Fruit fly (Drosophila melanogaster) whole organism, embryonic: ENCODE measurements around the gene RPA1.

Source experiments
- Antp ChIP-seq: fragments of 200-800 bp; sonication (Bioruptor generic); optimal IDR thresholded peaks from 3 replicates; lab custom pipeline; 2016; ENCODE audit warnings: missing biosample characterization, missing genetic modification characterization
- CG10321 ChIP-seq: fragments of 200-800 bp; sonication (Bioruptor generic); IDR thresholded peaks from 2 replicates; pipeline ENCODE4 v1.3.6; 2022; ENCODE audit warnings: missing biosample characterization, missing genetic modification characterization
- CG11093 ChIP-seq: fragments of 200-800 bp; sonication (Bioruptor generic); IDR thresholded peaks from 3 replicates; pipeline ENCODE4 v1.3.6; 2022; ENCODE audit warnings: missing biosample characterization, missing genetic modification characterization
- CG13123 ChIP-seq: fragments of 200-800 bp; sonication (Bioruptor generic); optimal IDR thresholded peaks from 2 replicates; lab custom pipeline; 2016; ENCODE audit warnings: missing biosample characterization, missing genetic modification characterization
- CG15696 ChIP-seq: fragments of 200-800 bp; sonication (Bioruptor generic); optimal IDR thresholded peaks from 2 replicates; lab custom pipeline; 2019; ENCODE audit warnings: missing biosample characterization, mild to moderate bottlenecking, missing genetic modification characterization, moderate library complexity
- CG16815 ChIP-seq: fragments of 200-800 bp; sonication (Bioruptor generic); optimal IDR thresholded peaks from 3 replicates; lab custom pipeline; 2017; ENCODE audit warnings: missing biosample characterization, mild to moderate bottlenecking, missing genetic modification characterization
- CG16863 ChIP-seq: fragments of 200-800 bp; sonication (Bioruptor generic); optimal IDR thresholded peaks from 3 replicates; lab custom pipeline; 2016; ENCODE audit warnings: missing biosample characterization, missing genetic modification characterization
- CG17328 ChIP-seq: fragments of 200-800 bp; sonication (Bioruptor generic); IDR thresholded peaks from 2 replicates; pipeline ENCODE4 v1.3.6; 2022; ENCODE audit warnings: missing biosample characterization, missing genetic modification characterization
- CG3407 ChIP-seq: fragments of 200-800 bp; sonication (Bioruptor generic); optimal IDR thresholded peaks from 2 replicates; lab custom pipeline; 2018; ENCODE audit warnings: missing biosample characterization, mild to moderate bottlenecking, missing genetic modification characterization
- CG4820 ChIP-seq: fragments of 200-800 bp; sonication (Bioruptor generic); optimal IDR thresholded peaks from 3 replicates; lab custom pipeline; 2016; ENCODE audit warnings: missing biosample characterization, missing genetic modification characterization
- CG6683 ChIP-seq: fragments of 200-800 bp; sonication (Bioruptor generic); optimal IDR thresholded peaks from 2 replicates; lab custom pipeline; 2017; ENCODE audit warnings: missing biosample characterization, mild to moderate bottlenecking, missing genetic modification characterization, missing genetic modification reagents
- CG6689 ChIP-seq: fragments of 200-800 bp; sonication (Bioruptor generic); IDR thresholded peaks from 2 replicates; pipeline ENCODE4 v1.3.6; 2022; ENCODE audit warnings: missing biosample characterization, missing genetic modification characterization
- CG6791 ChIP-seq: fragments of 200-800 bp; sonication (Bioruptor generic); IDR thresholded peaks from 3 replicates; pipeline ENCODE4 v1.3.6; 2022; ENCODE audit warnings: missing biosample characterization, missing genetic modification characterization; ENCODE audit not compliant: partially characterized antibody
- CG8089 ChIP-seq: fragments of 200-800 bp; sonication (Bioruptor generic); optimal IDR thresholded peaks from 3 replicates; lab custom pipeline; 2016; ENCODE audit warnings: missing biosample characterization, missing genetic modification characterization
- E2f1 ChIP-seq: fragments of 200-800 bp; sonication (Bioruptor generic); IDR thresholded peaks from 2 replicates; pipeline ENCODE4 v1.3.6; 2022; ENCODE audit warnings: missing biosample characterization, missing genetic modification characterization
- H15 ChIP-seq: fragments of 200-800 bp; sonication (Bioruptor generic); IDR thresholded peaks from 3 replicates; pipeline ENCODE4 v1.3.6; 2022; ENCODE audit warnings: missing biosample characterization, missing genetic modification characterization
- Hey ChIP-seq: fragments of 200-800 bp; sonication (Bioruptor generic); optimal IDR thresholded peaks from 3 replicates; lab custom pipeline; 2018; ENCODE audit warnings: missing biosample characterization, mild to moderate bottlenecking, missing genetic modification characterization
- MBD-R2 ChIP-seq: fragments of 200-800 bp; sonication (Bioruptor generic); IDR thresholded peaks from 2 replicates; pipeline ENCODE4 v1.3.6; 2022; ENCODE audit warnings: missing biosample characterization, missing genetic modification characterization
- Max ChIP-seq: fragments of 200-800 bp; sonication (Bioruptor generic); optimal IDR thresholded peaks from 2 replicates; lab custom pipeline; 2016; ENCODE audit warnings: missing biosample characterization, mild to moderate bottlenecking, missing genetic modification characterization
- Med ChIP-seq: fragments of 200-800 bp; sonication (Bioruptor generic); peaks from one replicate; lab custom pipeline; 2016; ENCODE audit warnings: missing biosample characterization, missing genetic modification characterization, mild to moderate bottlenecking, inconsistent platforms, moderate library complexity
- NC2α ChIP-seq: fragments of 200-800 bp; sonication (Bioruptor generic); optimal IDR thresholded peaks from 2 replicates; lab custom pipeline; 2016; ENCODE audit warnings: missing biosample characterization, missing genetic modification characterization
- Rfx ChIP-seq: fragments of 200-800 bp; sonication (Bioruptor generic); IDR thresholded peaks from 2 replicates; pipeline ENCODE4 v1.3.6; 2022; ENCODE audit warnings: missing biosample characterization, missing genetic modification characterization
- Six4 ChIP-seq: fragments of 200-800 bp; sonication (Bioruptor generic); optimal IDR thresholded peaks from 2 replicates; lab custom pipeline; 2016; ENCODE audit warnings: missing biosample characterization, missing genetic modification characterization
- Tbp ChIP-seq: fragments of >200 bp; optimal IDR thresholded peaks from 2 replicates; lab custom pipeline; 2018; ENCODE audit warnings: missing biosample characterization, missing genetic modification characterization
- Xbp1 ChIP-seq: fragments of 200-800 bp; sonication (Bioruptor generic); optimal IDR thresholded peaks from 3 replicates; lab custom pipeline; 2016; ENCODE audit warnings: missing biosample characterization, mild to moderate bottlenecking, missing genetic modification characterization
- bowl ChIP-seq: fragments of 200-800 bp; sonication (Bioruptor generic); IDR thresholded peaks from 2 replicates; pipeline ENCODE4 v1.3.6; 2022; ENCODE audit warnings: missing biosample characterization, missing genetic modification characterization
- cad ChIP-seq: fragments of >200 bp; optimal IDR thresholded peaks from 2 replicates; lab custom pipeline; 2017; ENCODE audit warnings: missing biosample characterization, missing genetic modification characterization
- ci ChIP-seq: fragments of 200-800 bp; sonication (Bioruptor generic); IDR thresholded peaks from 3 replicates; pipeline ENCODE4 v1.3.6; 2022; ENCODE audit warnings: missing biosample characterization, missing genetic modification characterization
- dati ChIP-seq: fragments of 200-800 bp; sonication (Bioruptor generic); IDR thresholded peaks from 2 replicates; pipeline ENCODE4 v1.3.6; 2022; ENCODE audit warnings: missing biosample characterization, missing genetic modification characterization
- fd102C ChIP-seq: fragments of 200-800 bp; sonication (Bioruptor generic); optimal IDR thresholded peaks from 2 replicates; lab custom pipeline; 2018; ENCODE audit warnings: missing biosample characterization, mild to moderate bottlenecking, missing genetic modification characterization, moderate library complexity
- fd96Cb ChIP-seq: fragments of 200-800 bp; sonication (Bioruptor generic); optimal IDR thresholded peaks from 2 replicates; lab custom pipeline; 2018; ENCODE audit warnings: missing biosample characterization, mild to moderate bottlenecking, missing genetic modification characterization, moderate library complexity
- hbn ChIP-seq: fragments of 200-800 bp; sonication (Bioruptor generic); IDR thresholded peaks from 2 replicates; pipeline ENCODE4 v1.3.6; 2022; ENCODE audit warnings: missing biosample characterization, missing genetic modification characterization; ENCODE audit not compliant: partially characterized antibody
- hkb ChIP-seq, 2 experiments: fragments of 200-800 bp in 1 of 2; fragments of >200 bp in 1 of 2; sonication (Bioruptor generic) in 1 of 2; IDR thresholded peaks in 1 of 2; optimal IDR thresholded peaks in 1 of 2; 2 replicates each; pipeline versions ENCODE4 v1.3.6 to Lab custom; 2017 to 2022; ENCODE audit warnings: missing biosample characterization in 1 of 2, missing genetic modification characterization in 1 of 2
- inv ChIP-seq: fragments of 200-800 bp; sonication (Bioruptor generic); IDR thresholded peaks from 2 replicates; pipeline ENCODE4 v1.3.6; 2022; ENCODE audit warnings: missing biosample characterization, missing genetic modification characterization; ENCODE audit not compliant: partially characterized antibody
- jing ChIP-seq: fragments of 200-800 bp; sonication (Bioruptor generic); optimal IDR thresholded peaks from 2 replicates; lab custom pipeline; 2018; ENCODE audit warnings: missing biosample characterization, mild to moderate bottlenecking, missing genetic modification characterization
- jumu ChIP-seq: fragments of 200-800 bp; sonication (Bioruptor generic); optimal IDR thresholded peaks from 3 replicates; lab custom pipeline; 2016; ENCODE audit warnings: missing biosample characterization, missing genetic modification characterization
- kay ChIP-seq: fragments of 200-800 bp; sonication (Bioruptor generic); optimal IDR thresholded peaks from 2 replicates; lab custom pipeline; 2016; ENCODE audit warnings: missing biosample characterization, missing genetic modification characterization
- klu ChIP-seq: fragments of 200-800 bp; sonication (Bioruptor generic); IDR thresholded peaks from 2 replicates; pipeline ENCODE4 v1.3.6; 2022; ENCODE audit warnings: missing biosample characterization, missing genetic modification characterization
- luna ChIP-seq: fragments of 200-800 bp; sonication (Bioruptor generic); optimal IDR thresholded peaks from 2 replicates; lab custom pipeline; 2016; ENCODE audit warnings: missing biosample characterization, missing genetic modification characterization
- p53 ChIP-seq: fragments of 200-800 bp; sonication (Bioruptor generic); optimal IDR thresholded peaks from 2 replicates; lab custom pipeline; 2016; ENCODE audit warnings: missing biosample characterization, missing genetic modification characterization
- pros ChIP-seq: fragments of 200-800 bp; sonication (Bioruptor generic); optimal IDR thresholded peaks from 3 replicates; lab custom pipeline; 2019; ENCODE audit warnings: missing biosample characterization, mild to moderate bottlenecking, missing genetic modification characterization, moderate library complexity
- pum ChIP-seq: fragments of 200-800 bp; sonication (Bioruptor generic); optimal IDR thresholded peaks from 2 replicates; lab custom pipeline; 2016; ENCODE audit warnings: missing biosample characterization, missing genetic modification characterization
- repo ChIP-seq: fragments of 200-800 bp; sonication (Bioruptor generic); optimal IDR thresholded peaks from 2 replicates; lab custom pipeline; 2016; ENCODE audit warnings: missing biosample characterization, missing genetic modification characterization
- sima ChIP-seq: fragments of 200-800 bp; sonication (Bioruptor generic); optimal IDR thresholded peaks from 2 replicates; lab custom pipeline; 2016; ENCODE audit warnings: missing biosample characterization, missing genetic modification characterization
- sna ChIP-seq: fragments of 200-800 bp; sonication (Bioruptor generic); IDR thresholded peaks from 2 replicates; pipeline ENCODE4 v1.3.6; 2022; ENCODE audit warnings: missing biosample characterization, missing genetic modification characterization; ENCODE audit not compliant: partially characterized antibody
- so ChIP-seq: fragments of 200-800 bp; sonication (Bioruptor generic); IDR thresholded peaks from 3 replicates; pipeline ENCODE4 v1.3.6; 2022; ENCODE audit warnings: missing biosample characterization, missing genetic modification characterization
- tap ChIP-seq: fragments of 200-800 bp; optimal IDR thresholded peaks from 3 replicates; lab custom pipeline; 2019; ENCODE audit warnings: missing biosample characterization, mild to moderate bottlenecking, missing genetic modification characterization, moderate library complexity
- trh ChIP-seq: fragments of 200-800 bp; sonication (Bioruptor generic); optimal IDR thresholded peaks from 2 replicates; lab custom pipeline; 2016; ENCODE audit warnings: missing biosample characterization, missing genetic modification characterization
- wor ChIP-seq: fragments of 200-800 bp; sonication (Bioruptor generic); IDR thresholded peaks from 2 replicates; pipeline ENCODE4 v1.3.6; 2022; ENCODE audit warnings: missing biosample characterization, missing genetic modification characterization
- zen ChIP-seq: fragments of 200-800 bp; sonication (Bioruptor generic); optimal IDR thresholded peaks from 3 replicates; lab custom pipeline; 2018; ENCODE audit warnings: missing biosample characterization, mild to moderate bottlenecking, missing genetic modification characterization, moderate library complexity

The RPA1 gene

dm6 chr3R:8300928-8301752 lies 36.9 kb upstream of the RPA1 start, which contains the start of the genes CG9626 and mRpL1 (continued):
- TF ChIP-seq CG8089 (GFP tag; lab: Kevin White, UChicago) (no peak), pum (GFP tag; lab: Kevin White, UChicago) (peak; percentile 1), repo (GFP tag; lab: Kevin White, UChicago) (no peak), NC2α (GFP tag; lab: Kevin White, UChicago) (no peak), jing (GFP tag; lab: Kevin White, UChicago) (no peak), CG13123 (no peak), dati (no peak), CG16815 (GFP tag; lab: Kevin White, UChicago) (no peak), CG3407 (GFP tag; lab: Kevin White, UChicago) (no peak), Hey (no peak), ci (GFP tag; lab: Robert Waterston, UW) (peak; percentile 28; the same call in 1 of the 3 replicates), Tbp (no peak), CG17328 (no peak), Xbp1 (GFP tag; lab: Kevin White, UChicago) (peak; percentile 20), pros (no peak), fd102C (GFP tag; lab: Kevin White, UChicago) (no peak), bowl (GFP tag; lab: Robert Waterston, UW) (no peak), CG6791 (GFP tag; lab: Robert Waterston, UW) (no peak), jumu (GFP tag; lab: Kevin White, UChicago) (peak; percentile 21), CG6683 (GFP tag; lab: Kevin White, UChicago) (no peak), trh (no peak), hkb (optimal IDR thresholded peaks at IDR 0.05; lab: Kevin White, UChicago) (no peak), hkb (GFP tag; IDR thresholded peaks at IDR 0.05; lab: Robert Waterston, UW) (no peak), wor (GFP tag; lab: Robert Waterston, UW) (no peak), klu (no peak), H15 (no peak), sima (GFP tag; lab: Kevin White, UChicago) (no peak), CG6689 (GFP tag; lab: Robert Waterston, UW) (no peak), Six4 (GFP tag; lab: Kevin White, UChicago) (no peak), CG15696 (no peak), luna (no peak), Antp (GFP tag; lab: Kevin White, UChicago) (no peak), hbn (GFP tag; lab: Robert Waterston, UW) (no peak), CG16863 (no peak), so (GFP tag; lab: Robert Waterston, UW) (no peak), p53 (GFP tag; lab: Kevin White, UChicago) (peak; percentile 5), tap (tag; lab: Kevin White, UChicago) (no peak), MBD-R2 (GFP tag; lab: Robert Waterston, UW) (peak; percentile 91), cad (GFP tag; lab: Kevin White, UChicago) (no peak), CG4820 (no peak), CG11093 (GFP tag; lab: Robert Waterston, UW) (no peak), sna (GFP tag; lab: Robert Waterston, UW) (no peak), E2f1 (GFP tag; lab: Robert Waterston, UW) (no peak), CG10321 (GFP tag; lab: Robert Waterston, UW) (no peak), kay (GFP tag; lab: Kevin White, UChicago) (no peak), fd96Cb (no peak), Med (GFP tag; lab: Kevin White, UChicago) (peak; percentile 86), Rfx (GFP tag; lab: Robert Waterston, UW) (peak; percentile 32; the same call in 1 of the 2 replicates), zen (tag; lab: Kevin White, UChicago) (peak; percentile 63), Max (GFP tag; lab: Kevin White, UChicago) (peak; percentile 8), inv (GFP tag; lab: Robert Waterston, UW) (no peak)
